Fruit fly (Drosophila melanogaster) whole organism, embryonic: Measurements from ENCODE around the gene CG13138.

Experiments used
- CG10543 ChIP-seq: fragments of 200-800 bp; sonication (Bioruptor generic); optimal IDR thresholded peaks from 3 replicates; lab custom pipeline; 2017; ENCODE audit warnings: missing biosample characterization, mild to moderate bottlenecking, missing genetic modification characterization, moderate library complexity
- CG11696 ChIP-seq: fragments of 200-800 bp; sonication (Bioruptor generic); IDR thresholded peaks from 2 replicates; pipeline ENCODE4 v1.3.6; 2022; ENCODE audit warnings: missing biosample characterization, missing genetic modification characterization
- CG12769 ChIP-seq: fragments of 200-800 bp; sonication (Bioruptor generic); optimal IDR thresholded peaks from 2 replicates; lab custom pipeline; 2019; ENCODE audit warnings: missing biosample characterization, mild to moderate bottlenecking, missing genetic modification characterization, moderate library complexity
- CG14014 ChIP-seq: fragments of 200-800 bp; sonication (Bioruptor generic); IDR thresholded peaks from 2 replicates; pipeline ENCODE4 v1.3.6; 2022; ENCODE audit warnings: missing biosample characterization, missing genetic modification characterization
- CG14667 ChIP-seq: fragments of 200-800 bp; sonication (Bioruptor generic); IDR thresholded peaks from 2 replicates; pipeline ENCODE4 v1.3.6; 2022; ENCODE audit warnings: missing biosample characterization, missing genetic modification characterization
- CG15269 ChIP-seq: fragments of 200-800 bp; sonication (Bioruptor generic); optimal IDR thresholded peaks from 2 replicates; lab custom pipeline; 2018; ENCODE audit warnings: missing biosample characterization, mild to moderate bottlenecking, missing genetic modification characterization, moderate library complexity
- CG17829 ChIP-seq: fragments of 200-800 bp; optimal IDR thresholded peaks from 2 replicates; lab custom pipeline; 2019; ENCODE audit warnings: missing biosample characterization, mild to moderate bottlenecking, missing genetic modification characterization, moderate library complexity
- CG1792 ChIP-seq: fragments of 200-800 bp; sonication (Bioruptor generic); optimal IDR thresholded peaks from 2 replicates; lab custom pipeline; 2016; ENCODE audit warnings: missing biosample characterization, missing genetic modification characterization
- CG18619 ChIP-seq: fragments of 200-800 bp; sonication (Bioruptor generic); optimal IDR thresholded peaks from 3 replicates; lab custom pipeline; 2017; ENCODE audit warnings: missing biosample characterization, mild to moderate bottlenecking, missing genetic modification characterization
- CG18764 ChIP-seq: fragments of 200-800 bp; sonication (Bioruptor generic); optimal IDR thresholded peaks from 3 replicates; lab custom pipeline; 2016; ENCODE audit warnings: missing biosample characterization, missing genetic modification characterization
- CG2202 ChIP-seq: fragments of 200-800 bp; sonication (Bioruptor generic); optimal IDR thresholded peaks from 2 replicates; lab custom pipeline; 2018; ENCODE audit warnings: missing biosample characterization, mild to moderate bottlenecking, missing genetic modification characterization
- CG2712 ChIP-seq: fragments of 200-800 bp; optimal IDR thresholded peaks from 3 replicates; lab custom pipeline; 2019; ENCODE audit warnings: missing biosample characterization, mild to moderate bottlenecking, missing genetic modification characterization, moderate library complexity
- CG32532 ChIP-seq: fragments of 200-800 bp; sonication (Bioruptor generic); IDR thresholded peaks from 2 replicates; pipeline ENCODE4 v1.3.6; 2022; ENCODE audit warnings: missing biosample characterization, missing genetic modification characterization
- CG33557 ChIP-seq: fragments of 200-800 bp; sonication (Bioruptor generic); optimal IDR thresholded peaks from 2 replicates; lab custom pipeline; 2019; ENCODE audit warnings: missing biosample characterization, mild to moderate bottlenecking, missing genetic modification characterization, moderate library complexity
- CG4404 ChIP-seq: fragments of 200-800 bp; sonication (Bioruptor generic); IDR thresholded peaks from 2 replicates; pipeline ENCODE4 v1.3.6; 2022; ENCODE audit warnings: missing biosample characterization, missing genetic modification characterization
- CG4424 ChIP-seq: fragments of 200-800 bp; sonication (Bioruptor generic); optimal IDR thresholded peaks from 3 replicates; lab custom pipeline; 2016; ENCODE audit warnings: missing biosample characterization, missing genetic modification characterization
- CG6765 ChIP-seq: fragments of 200-800 bp; sonication (Bioruptor generic); optimal IDR thresholded peaks from 3 replicates; lab custom pipeline; 2017; ENCODE audit warnings: missing biosample characterization, mild to moderate bottlenecking, missing genetic modification characterization
- CG8924 ChIP-seq: fragments of 200-800 bp; optimal IDR thresholded peaks from 3 replicates; lab custom pipeline; 2019; ENCODE audit warnings: missing biosample characterization, mild to moderate bottlenecking, missing genetic modification characterization, moderate library complexity
- CoRest ChIP-seq: fragments of 200-800 bp; sonication (Bioruptor generic); optimal IDR thresholded peaks from 3 replicates; lab custom pipeline; 2018; ENCODE audit warnings: missing biosample characterization, mild to moderate bottlenecking, missing genetic modification characterization, moderate library complexity
- D19A ChIP-seq: fragments of 200-800 bp; optimal IDR thresholded peaks from 3 replicates; lab custom pipeline; 2019; ENCODE audit warnings: missing biosample characterization, mild to moderate bottlenecking, missing genetic modification characterization, moderate library complexity
- Dll ChIP-seq: fragments of 200-800 bp; sonication (Bioruptor generic); IDR thresholded peaks from 4 replicates; pipeline ENCODE4 v1.3.6; 2022; ENCODE audit warnings: missing biosample characterization, missing genetic modification characterization; ENCODE audit not compliant: partially characterized antibody
- Doc2 ChIP-seq: fragments of 200-800 bp; sonication (Bioruptor generic); IDR thresholded peaks from 2 replicates; pipeline ENCODE4 v1.3.6; 2022; ENCODE audit warnings: missing biosample characterization, missing genetic modification characterization
- E2f1 ChIP-seq: fragments of 200-800 bp; sonication (Bioruptor generic); IDR thresholded peaks from 2 replicates; pipeline ENCODE4 v1.3.6; 2022; ENCODE audit warnings: missing biosample characterization, missing genetic modification characterization
- Elba2 ChIP-seq: fragments of 200-800 bp; sonication (Bioruptor generic); optimal IDR thresholded peaks from 3 replicates; lab custom pipeline; 2016; ENCODE audit warnings: missing biosample characterization, missing genetic modification characterization
- Lim3 ChIP-seq: fragments of 200-800 bp; sonication (Bioruptor generic); IDR thresholded peaks from 2 replicates; pipeline ENCODE4 v1.3.6; 2022; ENCODE audit warnings: missing biosample characterization, missing genetic modification characterization
- Mes4 ChIP-seq: fragments of 200-800 bp; sonication (Bioruptor generic); optimal IDR thresholded peaks from 2 replicates; lab custom pipeline; 2016; ENCODE audit warnings: missing biosample characterization, missing genetic modification characterization
- Myb ChIP-seq: fragments of 200-800 bp; sonication (Bioruptor generic); optimal IDR thresholded peaks from 2 replicates; lab custom pipeline; 2016; ENCODE audit warnings: missing biosample characterization, missing genetic modification characterization
- Nf-YB ChIP-seq: fragments of 200-800 bp; sonication (Bioruptor generic); optimal IDR thresholded peaks from 3 replicates; lab custom pipeline; 2019; ENCODE audit warnings: missing biosample characterization, mild to moderate bottlenecking, missing genetic modification characterization, moderate library complexity
- Opbp ChIP-seq: fragments of 200-800 bp; sonication (Bioruptor generic); IDR thresholded peaks from 3 replicates; pipeline ENCODE4 v1.3.6; 2022; ENCODE audit warnings: missing biosample characterization, missing genetic modification characterization; ENCODE audit not compliant: partially characterized antibody
- Ssrp ChIP-seq: fragments of 200-800 bp; sonication (Bioruptor generic); optimal IDR thresholded peaks from 2 replicates; lab custom pipeline; 2018; ENCODE audit warnings: missing biosample characterization, mild to moderate bottlenecking, missing genetic modification characterization, moderate library complexity
- Xbp1 ChIP-seq: fragments of 200-800 bp; sonication (Bioruptor generic); optimal IDR thresholded peaks from 3 replicates; lab custom pipeline; 2016; ENCODE audit warnings: missing biosample characterization, mild to moderate bottlenecking, missing genetic modification characterization
- ab ChIP-seq: fragments of 200-800 bp; sonication (Bioruptor generic); optimal IDR thresholded peaks from 2 replicates; lab custom pipeline; 2016; ENCODE audit warnings: missing biosample characterization, missing genetic modification characterization
- ac ChIP-seq: fragments of 200-800 bp; sonication (Bioruptor generic); optimal IDR thresholded peaks from 3 replicates; lab custom pipeline; 2017; ENCODE audit warnings: missing biosample characterization, mild to moderate bottlenecking, missing genetic modification characterization
- btn ChIP-seq: fragments of 200-800 bp; sonication (Bioruptor generic); optimal IDR thresholded peaks from 2 replicates; lab custom pipeline; 2016; ENCODE audit warnings: missing biosample characterization, missing genetic modification characterization
- cas ChIP-seq: fragments of 200-800 bp; sonication (Bioruptor generic); IDR thresholded peaks from 2 replicates; pipeline ENCODE4 v1.3.6; 2022; ENCODE audit warnings: missing biosample characterization, missing genetic modification characterization
- chinmo ChIP-seq: fragments of 200-800 bp; sonication (Bioruptor generic); IDR thresholded peaks from 4 replicates; pipeline ENCODE4 v1.3.6; 2022; ENCODE audit warnings: missing biosample characterization, missing genetic modification characterization; ENCODE audit not compliant: partially characterized antibody
- chm ChIP-seq: fragments of 200-800 bp; sonication (Bioruptor generic); IDR thresholded peaks from 2 replicates; pipeline ENCODE4 v1.3.6; 2022; ENCODE audit warnings: missing biosample characterization, missing genetic modification characterization
- dan ChIP-seq: fragments of 200-800 bp; sonication (Bioruptor generic); IDR thresholded peaks from 2 replicates; pipeline ENCODE4 v1.3.6; 2022; ENCODE audit warnings: missing biosample characterization, missing genetic modification characterization
- dimm ChIP-seq: fragments of 200-800 bp; sonication (Bioruptor generic); IDR thresholded peaks from 2 replicates; pipeline ENCODE4 v1.3.6; 2022; ENCODE audit warnings: missing biosample characterization, missing genetic modification characterization
- en ChIP-seq: fragments of 200-800 bp; sonication (Bioruptor generic); optimal IDR thresholded peaks from 2 replicates; lab custom pipeline; 2016; ENCODE audit warnings: missing biosample characterization, missing genetic modification characterization
- eve ChIP-seq, 2 experiments: fragments of >200 bp; optimal IDR thresholded peaks; 2 replicates each; lab custom pipeline; 2017; ENCODE audit warnings: missing biosample characterization in 2 of 2, missing genetic modification characterization in 2 of 2
- fd102C ChIP-seq: fragments of 200-800 bp; sonication (Bioruptor generic); optimal IDR thresholded peaks from 2 replicates; lab custom pipeline; 2018; ENCODE audit warnings: missing biosample characterization, mild to moderate bottlenecking, missing genetic modification characterization, moderate library complexity
- gcm ChIP-seq: fragments of 200-800 bp; sonication (Bioruptor generic); optimal IDR thresholded peaks from 2 replicates; lab custom pipeline; 2019; ENCODE audit warnings: missing biosample characterization, mild to moderate bottlenecking, missing genetic modification characterization, moderate library complexity
- nerfin-1 ChIP-seq: fragments of 200-800 bp; sonication (Bioruptor generic); optimal IDR thresholded peaks from 3 replicates; lab custom pipeline; 2019; ENCODE audit warnings: missing biosample characterization, mild to moderate bottlenecking, missing genetic modification characterization, moderate library complexity
- scrt ChIP-seq: fragments of 200-800 bp; sonication (Bioruptor generic); optimal IDR thresholded peaks from 2 replicates; lab custom pipeline; 2018; ENCODE audit warnings: missing biosample characterization, mild to moderate bottlenecking, missing genetic modification characterization, moderate library complexity
- seq ChIP-seq: fragments of 200-800 bp; sonication (Bioruptor generic); IDR thresholded peaks from 2 replicates; pipeline ENCODE4 v1.3.6; 2022; ENCODE audit warnings: missing biosample characterization, missing genetic modification characterization
- tio ChIP-seq: fragments of 200-800 bp; sonication (Bioruptor generic); optimal IDR thresholded peaks from 2 replicates; lab custom pipeline; 2017; ENCODE audit warnings: missing biosample characterization, missing genetic modification characterization, inconsistent platforms
- trem ChIP-seq: fragments of 200-800 bp; optimal IDR thresholded peaks from 3 replicates; lab custom pipeline; 2019; ENCODE audit warnings: missing biosample characterization, mild to moderate bottlenecking, missing genetic modification characterization, moderate library complexity
- trh ChIP-seq: fragments of 200-800 bp; sonication (Bioruptor generic); optimal IDR thresholded peaks from 2 replicates; lab custom pipeline; 2016; ENCODE audit warnings: missing biosample characterization, missing genetic modification characterization
- wek ChIP-seq: fragments of 200-800 bp; sonication (Bioruptor generic); optimal IDR thresholded peaks from 3 replicates; lab custom pipeline; 2018; ENCODE audit warnings: missing biosample characterization, mild to moderate bottlenecking, missing genetic modification characterization, moderate library complexity
- zen ChIP-seq: fragments of 200-800 bp; sonication (Bioruptor generic); optimal IDR thresholded peaks from 3 replicates; lab custom pipeline; 2018; ENCODE audit warnings: missing biosample characterization, mild to moderate bottlenecking, missing genetic modification characterization, moderate library complexity

CG13138 gene

DNA sequence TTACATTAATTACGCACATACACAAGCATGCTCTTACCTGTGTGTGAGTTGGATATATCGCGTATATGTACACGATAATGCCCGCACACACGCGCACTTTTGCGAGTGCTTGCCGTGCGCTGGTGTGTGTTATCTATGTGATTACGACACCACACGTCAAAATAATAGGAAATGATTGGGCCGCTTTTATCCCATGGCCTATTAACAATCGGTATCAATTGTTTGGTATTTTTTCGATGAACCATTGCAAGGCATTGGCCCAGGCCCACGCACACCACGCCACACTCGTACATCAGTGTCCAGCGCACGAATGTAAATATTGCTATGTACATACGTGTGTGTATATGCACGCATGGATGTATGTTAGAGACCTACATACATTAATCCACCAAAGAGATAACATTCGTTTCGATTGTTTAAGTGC, 33.0 kb upstream of the CG13138 start:
- TF ChIP-seq Mes4 = no peak
- no peak; the same call in 1 of the 2 replicates for TF ChIP-seq chm (GFP tag; lab: Robert Waterston, UW)
- peak; percentile 56; the same call in 1 of the 2 replicates for TF ChIP-seq CG14014 (GFP tag; lab: Robert Waterston, UW)
- TF ChIP-seq CG15269 (tag; lab: Kevin White, UChicago) = peak; percentile 36
- TF ChIP-seq CG1792 (GFP tag; lab: Kevin White, UChicago) = peak; percentile 24
- TF ChIP-seq CG17829 (tag; lab: Kevin White, UChicago) = peak; percentile 63
- TF ChIP-seq trem (tag; lab: Kevin White, UChicago) = peak; percentile 47
- TF ChIP-seq gcm (GFP tag; lab: Kevin White, UChicago) = peak; percentile 34
- TF ChIP-seq tio (GFP tag; lab: Kevin White, UChicago) = no peak
- peak; percentile 80 for TF ChIP-seq wek (GFP tag; lab: Kevin White, UChicago)
- no peak for TF ChIP-seq trh (GFP tag; lab: Kevin White, UChicago)
- peak; percentile 82 for TF ChIP-seq CG8924 (tag; lab: Kevin White, UChicago)
- no peak for TF ChIP-seq en (GFP tag; lab: Kevin White, UChicago)
- no peak for TF ChIP-seq E2f1 (GFP tag; lab: Robert Waterston, UW)
- TF ChIP-seq CG2712 (tag; lab: Kevin White, UChicago) = peak; percentile 56
- peak; percentile 5 for TF ChIP-seq btn
- no peak for TF ChIP-seq Doc2 (GFP tag; lab: Robert Waterston, UW)
- no peak for TF ChIP-seq CG4404 (GFP tag; lab: Robert Waterston, UW)
- TF ChIP-seq CG4424 (GFP tag; lab: Kevin White, UChicago) = peak; percentile 36
- TF ChIP-seq cas (GFP tag; lab: Robert Waterston, UW) = no peak
- no peak for TF ChIP-seq CG14667 (GFP tag; lab: Robert Waterston, UW)
- TF ChIP-seq ab (GFP tag; lab: Kevin White, UChicago) = peak; percentile 51
- TF ChIP-seq dan (GFP tag; lab: Robert Waterston, UW) = no peak
- peak; percentile 97 for TF ChIP-seq CG11696 (GFP tag; lab: Robert Waterston, UW)
- peak; percentile 77 for TF ChIP-seq CG6765 (GFP tag; lab: Kevin White, UChicago)
- no peak; the same call in 2 of the 3 replicates for TF ChIP-seq Opbp (GFP tag; lab: Robert Waterston, UW)
- TF ChIP-seq nerfin-1 (tag; lab: Kevin White, UChicago) = peak; percentile 66
- no peak for TF ChIP-seq seq
- TF ChIP-seq CG32532 = peak; percentile 76; the same call in 1 of the 2 replicates
- peak; percentile 44 for TF ChIP-seq Xbp1 (GFP tag; lab: Kevin White, UChicago)
- TF ChIP-seq CG18764 (GFP tag; lab: Kevin White, UChicago) = no peak
- peak; percentile 76 for TF ChIP-seq CG33557 (GFP tag; lab: Kevin White, UChicago)
- peak; percentile 67 for TF ChIP-seq D19A (tag; lab: Kevin White, UChicago)
- peak; percentile 52 for TF ChIP-seq Nf-YB (GFP tag; lab: Kevin White, UChicago)
- no peak for TF ChIP-seq dimm (GFP tag; lab: Robert Waterston, UW)
- peak; percentile 63 for TF ChIP-seq Dll
- TF ChIP-seq fd102C (GFP tag; lab: Kevin White, UChicago) = peak; percentile 17
- TF ChIP-seq Elba2 = no peak
- peak; percentile 50 for TF ChIP-seq scrt (GFP tag; lab: Kevin White, UChicago)
- TF ChIP-seq CG18619 (GFP tag; lab: Kevin White, UChicago) = peak; percentile 17
- TF ChIP-seq Myb (GFP tag; lab: Kevin White, UChicago) = peak; percentile 9
- peak; percentile 97 for TF ChIP-seq CG10543 (GFP tag; lab: Kevin White, UChicago)
- peak; percentile 29 for TF ChIP-seq zen
- peak in 1 of 2 experiments; percentile 95 for TF ChIP-seq eve (GFP tag; optimal IDR thresholded peaks at IDR 0.05; lab: Kevin White, UChicago)
- TF ChIP-seq Lim3 (GFP tag; lab: Robert Waterston, UW) = no peak
- no peak for TF ChIP-seq Ssrp (tag; lab: Kevin White, UChicago)
- TF ChIP-seq chinmo (GFP tag; lab: Robert Waterston, UW) = peak; percentile 98
- peak; percentile 35 for TF ChIP-seq CG2202
- TF ChIP-seq ac (GFP tag; lab: Kevin White, UChicago) = peak; percentile 15
- peak; percentile 95 for TF ChIP-seq CG12769 (tag; lab: Kevin White, UChicago)
- TF ChIP-seq CoRest = peak; percentile 10
